Worm (Caenorhabditis elegans) whole organism, L1 larva: ENCODE measurements around the gene svh-11.

Source experiments
- C34B4.2 ChIP-seq: sonication (generic microtip); optimal IDR thresholded peaks from 2 replicates; lab custom pipeline; 2017; ENCODE audit warnings: mild to moderate bottlenecking, missing genetic modification characterization, missing compliant biosample characterization
- F16B12.6 ChIP-seq: fragments of 150-350 bp; optimal IDR thresholded peaks from 2 replicates; lab custom pipeline; 2014; ENCODE audit warnings: missing biosample characterization, missing genetic modification characterization
- Y116A8C.19 ChIP-seq: sonication (generic microtip); optimal IDR thresholded peaks from 2 replicates; lab custom pipeline; 2016; ENCODE audit warnings: missing compliant biosample characterization, missing genetic modification characterization, borderline replicate concordance
- aha-1 ChIP-seq: fragments of 150-350 bp; optimal IDR thresholded peaks from 2 replicates; lab custom pipeline; 2014; ENCODE audit warnings: missing biosample characterization, missing genetic modification characterization
- alr-1 ChIP-seq: fragments of 200-800 bp; sonication (Bioruptor generic); optimal IDR thresholded peaks from 2 replicates; lab custom pipeline; 2018; ENCODE audit warnings: borderline replicate concordance, mild to moderate bottlenecking, missing genetic modification characterization, missing compliant biosample characterization
- ceh-63 ChIP-seq: fragments of 200-800 bp; sonication (Bioruptor generic); optimal IDR thresholded peaks from 2 replicates; lab custom pipeline; 2018; ENCODE audit warnings: mild to moderate bottlenecking, missing genetic modification characterization, missing compliant biosample characterization
- ceh-8 ChIP-seq: fragments of 200-800 bp; sonication (Bioruptor generic); optimal IDR thresholded peaks from 2 replicates; lab custom pipeline; 2018; ENCODE audit warnings: mild to moderate bottlenecking, missing genetic modification characterization, moderate library complexity, missing compliant biosample characterization
- ceh-82 ChIP-seq, 3 experiments: fragments of 150-350 bp in 1 of 3; sonication (generic microtip) in 2 of 3; optimal IDR thresholded peaks; 2 replicates each; lab custom pipeline; 2014 to 2017; ENCODE audit warnings: missing biosample characterization in 3 of 3, missing genetic modification characterization in 3 of 3
- ceh-90 ChIP-seq: sonication (generic microtip); optimal IDR thresholded peaks from 2 replicates; lab custom pipeline; 2016; ENCODE audit warnings: missing genetic modification characterization, missing compliant biosample characterization
- ces-1 ChIP-seq: fragments of 150-350 bp; optimal IDR thresholded peaks from 2 replicates; lab custom pipeline; 2014; ENCODE audit warnings: missing biosample characterization, missing genetic modification reagents, missing genetic modification characterization
- efl-1 ChIP-seq, 4 experiments: fragments of 150-350 bp; optimal IDR thresholded peaks in 3 of 4; peaks in 1 of 4; 1 replicate in 1 of 4; 2 replicates in 3 of 4; lab custom pipeline; 2014; ENCODE audit warnings: missing biosample characterization in 2 of 4, missing genetic modification characterization in 2 of 4, missing genetic modification reagents in 2 of 4
- efl-3 ChIP-seq: fragments of 200-800 bp; sonication (Bioruptor generic); optimal IDR thresholded peaks from 2 replicates; lab custom pipeline; 2018; ENCODE audit warnings: mild to moderate bottlenecking, missing genetic modification characterization, missing compliant biosample characterization
- egl-27 ChIP-seq, 2 experiments: fragments of 150-350 bp in 1 of 2; sonication (generic microtip); optimal IDR thresholded peaks; 3 replicates each; lab custom pipeline; 2017 to 2018; ENCODE audit warnings: missing biosample characterization in 2 of 2, missing genetic modification characterization in 2 of 2, missing genetic modification reagents in 2 of 2
- elt-2 ChIP-seq: sonication (generic microtip); optimal IDR thresholded peaks from 2 replicates; lab custom pipeline; 2016; ENCODE audit warnings: missing genetic modification characterization, mild to moderate bottlenecking, inconsistent platforms, missing compliant biosample characterization, missing genetic modification reagents
- elt-3 ChIP-seq, 6 experiments: fragments of 150-350 bp in 1 of 6; sonication (generic microtip); optimal IDR thresholded peaks; 2 replicates each; lab custom pipeline; 2017 to 2018; ENCODE audit warnings: missing biosample characterization in 6 of 6, missing genetic modification characterization in 6 of 6, inconsistent platforms in 1 of 6
- fkh-10 ChIP-seq: sonication (generic microtip); optimal IDR thresholded peaks from 2 replicates; lab custom pipeline; 2017; ENCODE audit warnings: missing biosample characterization, missing genetic modification reagents, missing genetic modification characterization
- fkh-4 ChIP-seq: sonication (generic microtip); optimal IDR thresholded peaks from 2 replicates; lab custom pipeline; 2016; ENCODE audit warnings: missing compliant biosample characterization, missing genetic modification characterization, borderline replicate concordance
- fkh-8 ChIP-seq: sonication (generic microtip); optimal IDR thresholded peaks from 2 replicates; lab custom pipeline; 2016; ENCODE audit warnings: mild to moderate bottlenecking, missing genetic modification characterization, missing compliant biosample characterization
- grh-1 ChIP-seq: fragments of 200-800 bp; sonication (Bioruptor generic); IDR thresholded peaks from 2 replicates; pipeline ENCODE4 v1.3.6; 2022; ENCODE audit warnings: missing genetic modification reagents, missing genetic modification characterization, missing compliant biosample characterization
- hlh-17 ChIP-seq: fragments of 200-800 bp; sonication (Bioruptor generic); optimal IDR thresholded peaks from 2 replicates; lab custom pipeline; 2018; ENCODE audit warnings: missing genetic modification characterization, mild to moderate bottlenecking, missing compliant biosample characterization, moderate library complexity, borderline replicate concordance
- hlh-4 ChIP-seq: sonication (generic microtip); optimal IDR thresholded peaks from 2 replicates; lab custom pipeline; 2016; ENCODE audit warnings: mild to moderate bottlenecking, missing genetic modification characterization, missing compliant biosample characterization
- hpl-2 ChIP-seq: fragments of 150-350 bp; optimal IDR thresholded peaks from 2 replicates; lab custom pipeline; 2014; ENCODE audit warnings: missing biosample characterization, missing genetic modification reagents, missing genetic modification characterization
- jun-1 ChIP-seq: fragments of 150-350 bp; optimal IDR thresholded peaks from 2 replicates; lab custom pipeline; 2014; ENCODE audit warnings: missing biosample characterization, missing genetic modification reagents, missing genetic modification characterization
- lin-13 ChIP-seq: fragments of 150-350 bp; optimal IDR thresholded peaks from 2 replicates; lab custom pipeline; 2014; ENCODE audit warnings: missing biosample characterization, missing genetic modification reagents, missing genetic modification characterization
- lin-15B ChIP-seq: fragments of 150-350 bp; sonication (generic microtip); optimal IDR thresholded peaks from 3 replicates; lab custom pipeline; 2014; ENCODE audit warnings: missing biosample characterization, missing genetic modification characterization
- lin-35 ChIP-seq, 2 experiments: fragments of 150-350 bp; optimal IDR thresholded peaks; 2 replicates each; lab custom pipeline; 2014; ENCODE audit warnings: missing biosample characterization in 2 of 2, missing genetic modification characterization in 2 of 2, missing genetic modification reagents in 2 of 2
- lin-39 ChIP-seq: fragments of 150-350 bp; optimal IDR thresholded peaks from 2 replicates; lab custom pipeline; 2014; ENCODE audit warnings: missing biosample characterization, missing genetic modification reagents, missing genetic modification characterization
- lir-3 ChIP-seq: sonication (generic microtip); optimal IDR thresholded peaks from 2 replicates; lab custom pipeline; 2016; ENCODE audit warnings: mild to moderate bottlenecking, missing genetic modification characterization, moderate library complexity, missing compliant biosample characterization; ENCODE audit not compliant: poor library complexity
- mef-2 ChIP-seq: fragments of 150-350 bp; optimal IDR thresholded peaks from 2 replicates; lab custom pipeline; 2014; ENCODE audit warnings: missing biosample characterization, missing genetic modification characterization
- nhr-12 ChIP-seq: sonication (generic microtip); optimal IDR thresholded peaks from 2 replicates; lab custom pipeline; 2017; ENCODE audit warnings: missing biosample characterization, missing genetic modification characterization
- nhr-19 ChIP-seq: fragments of 200-800 bp; sonication (Bioruptor generic); conservative IDR thresholded peaks from 2 replicates; pipeline ENCODE4 v1.3.6; 2022; ENCODE audit warnings: missing genetic modification characterization, missing compliant biosample characterization
- nhr-237 ChIP-seq: fragments of 150-350 bp; optimal IDR thresholded peaks from 2 replicates; lab custom pipeline; 2014; ENCODE audit warnings: missing biosample characterization, missing genetic modification characterization
- nhr-28 ChIP-seq: fragments of 150-350 bp; optimal IDR thresholded peaks from 2 replicates; lab custom pipeline; 2014; ENCODE audit warnings: missing biosample characterization, missing genetic modification characterization
- nhr-47 ChIP-seq: sonication (generic microtip); optimal IDR thresholded peaks from 2 replicates; lab custom pipeline; 2016; ENCODE audit warnings: mild to moderate bottlenecking, missing genetic modification characterization, moderate library complexity, missing compliant biosample characterization
- nhr-71 ChIP-seq: sonication (generic microtip); optimal IDR thresholded peaks from 2 replicates; lab custom pipeline; 2016; ENCODE audit warnings: mild to moderate bottlenecking, missing genetic modification characterization, moderate library complexity, missing compliant biosample characterization
- nhr-76 ChIP-seq: sonication (generic microtip); optimal IDR thresholded peaks from 2 replicates; lab custom pipeline; 2017; ENCODE audit warnings: missing biosample characterization, missing genetic modification characterization
- nhr-77 ChIP-seq: fragments of 150-350 bp; optimal IDR thresholded peaks from 2 replicates; lab custom pipeline; 2014; ENCODE audit warnings: missing biosample characterization, missing genetic modification characterization
- nhr-84 ChIP-seq: sonication (generic microtip); optimal IDR thresholded peaks from 2 replicates; lab custom pipeline; 2017; ENCODE audit warnings: missing biosample characterization, missing genetic modification characterization
- nhr-90 ChIP-seq: sonication (generic microtip); optimal IDR thresholded peaks from 2 replicates; lab custom pipeline; 2016; ENCODE audit warnings: mild to moderate bottlenecking, missing genetic modification characterization, missing compliant biosample characterization; ENCODE audit not compliant: poor library complexity
- pax-3 ChIP-seq: fragments of 200-800 bp; sonication (Bioruptor generic); optimal IDR thresholded peaks from 2 replicates; lab custom pipeline; 2018; ENCODE audit warnings: mild to moderate bottlenecking, missing genetic modification characterization, moderate library complexity, missing compliant biosample characterization
- pqm-1 ChIP-seq: sonication (generic microtip); optimal IDR thresholded peaks from 3 replicates; lab custom pipeline; 2017; ENCODE audit warnings: missing biosample characterization, missing genetic modification characterization
- rnt-1 ChIP-seq: sonication (generic microtip); optimal IDR thresholded peaks from 2 replicates; lab custom pipeline; 2016; ENCODE audit warnings: mild to moderate bottlenecking, missing genetic modification characterization, moderate library complexity, missing compliant biosample characterization
- snu-23 ChIP-seq: sonication (generic microtip); optimal IDR thresholded peaks from 2 replicates; lab custom pipeline; 2016; ENCODE audit warnings: missing genetic modification characterization, missing compliant biosample characterization
- sup-37 ChIP-seq: fragments of 200-800 bp; sonication (Bioruptor generic); optimal IDR thresholded peaks from 2 replicates; lab custom pipeline; 2018; ENCODE audit warnings: mild to moderate bottlenecking, missing genetic modification characterization, missing compliant biosample characterization
- swsn-7 ChIP-seq: sonication (generic microtip); optimal IDR thresholded peaks from 2 replicates; lab custom pipeline; 2016; ENCODE audit warnings: missing genetic modification characterization, missing compliant biosample characterization
- unc-130 ChIP-seq: fragments of 150-350 bp; optimal IDR thresholded peaks from 2 replicates; lab custom pipeline; 2017; ENCODE audit warnings: missing biosample characterization, missing genetic modification characterization, inconsistent platforms
- unc-86 ChIP-seq: sonication (generic microtip); optimal IDR thresholded peaks from 2 replicates; lab custom pipeline; 2016; ENCODE audit warnings: missing genetic modification characterization, missing compliant biosample characterization
- xbp-1 ChIP-seq: sonication (generic microtip); optimal IDR thresholded peaks from 2 replicates; lab custom pipeline; 2016; ENCODE audit warnings: missing genetic modification characterization, missing compliant biosample characterization
- zag-1 ChIP-seq: fragments of 150-350 bp; optimal IDR thresholded peaks from 2 replicates; lab custom pipeline; 2014; ENCODE audit warnings: missing biosample characterization, missing genetic modification characterization
- zip-4 ChIP-seq: fragments of 200-800 bp; sonication (Bioruptor generic); optimal IDR thresholded peaks from 2 replicates; lab custom pipeline; 2018; ENCODE audit warnings: mild to moderate bottlenecking, missing genetic modification characterization, moderate library complexity, missing compliant biosample characterization
- ztf-11 ChIP-seq, 2 experiments: sonication (generic microtip); optimal IDR thresholded peaks; 2 replicates each; lab custom pipeline; 2016 to 2017; ENCODE audit warnings: missing genetic modification characterization in 2 of 2, missing biosample characterization in 1 of 2, missing compliant biosample characterization in 1 of 2
- ztf-4 ChIP-seq: fragments of 150-350 bp; optimal IDR thresholded peaks from 2 replicates; lab custom pipeline; 2014; ENCODE audit warnings: missing biosample characterization, missing genetic modification characterization

Gene svh-11

DNA sequence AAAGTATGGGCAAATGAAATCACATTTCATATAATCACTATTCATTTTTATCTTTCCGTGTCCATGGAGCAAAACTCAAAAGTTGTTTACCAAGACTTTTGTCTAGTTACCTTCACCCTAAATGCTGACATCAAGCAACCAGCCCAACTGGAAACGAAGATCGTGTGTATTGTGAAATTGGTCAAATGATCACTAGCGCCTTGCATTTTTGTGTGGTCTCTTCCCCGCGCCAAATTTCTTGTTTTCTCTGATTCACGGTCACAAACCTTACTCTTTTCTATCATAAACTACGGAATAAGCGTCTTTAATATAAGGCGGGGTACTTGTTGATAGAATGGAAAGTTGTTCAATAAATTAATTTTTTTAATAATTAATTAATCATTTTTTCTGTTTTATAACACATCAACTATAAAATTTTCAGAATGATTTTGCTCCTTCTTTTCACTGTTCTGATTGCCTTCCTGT is 43.3 kb downstream of the svh-11 start, which contains the start of gene cyp-33C7:
TSS of gene cyp-33C7 (plus strand) at position 415 of the 465 bp plus-strand sequence.
- no peak for TF ChIP-seq ztf-4
- peak in 1 of 2 experiments; percentile 29 for TF ChIP-seq efl-1 (optimal IDR thresholded peaks at IDR 0.05; lab: Kevin White, UChicago)
- TF ChIP-seq efl-1 (GFP tag; optimal IDR thresholded peaks at IDR 0.05 in 1 of 2; lab: Kevin White, UChicago) = peak in 1 of 2 experiments; percentile 52
- TF ChIP-seq aha-1 (tag; lab: Kevin White, UChicago) = no peak
- TF ChIP-seq lin-39 = no peak
- no peak for TF ChIP-seq lin-15B
- no peak for TF ChIP-seq lin-13 (GFP tag; lab: Kevin White, UChicago)
- peak in 1 of 6 experiments; percentile 37 for TF ChIP-seq elt-3 (tag; optimal IDR thresholded peaks at IDR 0.05; lab: Kevin White, UChicago)
- peak in 1 of 3 experiments; percentile 26 for TF ChIP-seq ceh-82 (tag; optimal IDR thresholded peaks at IDR 0.05; lab: Kevin White, UChicago)
- TF ChIP-seq hlh-4 (tag; lab: Kevin White, UChicago) = no peak
- no peak for TF ChIP-seq rnt-1 (tag; lab: Kevin White, UChicago)
- no peak for TF ChIP-seq nhr-19
- no peak for TF ChIP-seq zip-4
- TF ChIP-seq nhr-47 (tag; lab: Kevin White, UChicago) = no peak
- no peak for TF ChIP-seq efl-3 (GFP tag; lab: Kevin White, UChicago)
- TF ChIP-seq fkh-4 (tag; lab: Kevin White, UChicago) = no peak
- no peak for TF ChIP-seq ceh-63 (GFP tag; lab: Kevin White, UChicago)
- TF ChIP-seq hpl-2 = no peak
- TF ChIP-seq pax-3 = no peak
- TF ChIP-seq ceh-90 = no peak
- no peak for TF ChIP-seq F16B12.6 (tag; lab: Kevin White, UChicago)
- TF ChIP-seq nhr-77 (tag; lab: Kevin White, UChicago) = no peak
- peak; percentile 33 for TF ChIP-seq snu-23 (GFP tag; lab: Kevin White, UChicago)
- TF ChIP-seq sup-37 = no peak
- peak; percentile 75 for TF ChIP-seq elt-2
- TF ChIP-seq ztf-11 (tag; optimal IDR thresholded peaks at IDR 0.05; lab: Kevin White, UChicago) = no peak
- TF ChIP-seq zag-1 (tag; lab: Kevin White, UChicago) = no peak
- TF ChIP-seq nhr-84 (tag; lab: Kevin White, UChicago) = no peak
- peak; percentile 2 for TF ChIP-seq fkh-8 (tag; lab: Kevin White, UChicago)
- no peak for TF ChIP-seq unc-86 (tag; lab: Kevin White, UChicago)
- no peak for TF ChIP-seq xbp-1
- no peak for TF ChIP-seq grh-1
- no peak for TF ChIP-seq egl-27 (tag; optimal IDR thresholded peaks at IDR 0.05; lab: Kevin White, UChicago)
- TF ChIP-seq alr-1 (tag; lab: Kevin White, UChicago) = no peak
- TF ChIP-seq swsn-7 (tag; lab: Kevin White, UChicago) = no peak
- peak; percentile 36 for TF ChIP-seq nhr-90 (tag; lab: Kevin White, UChicago)
- peak; percentile 59 for TF ChIP-seq nhr-71 (tag; lab: Kevin White, UChicago)
- no peak for TF ChIP-seq ces-1 (GFP tag; lab: Kevin White, UChicago)
- no peak for TF ChIP-seq ceh-8 (GFP tag; lab: Kevin White, UChicago)
- TF ChIP-seq nhr-28 (tag; lab: Kevin White, UChicago) = no peak
- TF ChIP-seq jun-1 = peak; percentile 46
- no peak for TF ChIP-seq lir-3 (tag; lab: Kevin White, UChicago)
- TF ChIP-seq fkh-10 (GFP tag; lab: Kevin White, UChicago) = no peak
- TF ChIP-seq C34B4.2 (tag; lab: Kevin White, UChicago) = no peak
- TF ChIP-seq nhr-76 = no peak
- TF ChIP-seq unc-130 (tag; lab: Kevin White, UChicago) = no peak
- TF ChIP-seq lin-35 (GFP tag; optimal IDR thresholded peaks at IDR 0.05; lab: Kevin White, UChicago) = peak in 1 of 2 experiments; percentile 75
- TF ChIP-seq nhr-237 (tag; lab: Kevin White, UChicago) = no peak
- TF ChIP-seq Y116A8C.19 (tag; lab: Kevin White, UChicago) = no peak
- TF ChIP-seq hlh-17 (GFP tag; lab: Kevin White, UChicago) = no peak
- TF ChIP-seq mef-2 (tag; lab: Kevin White, UChicago) = no peak
- no peak for TF ChIP-seq nhr-12 (tag; lab: Kevin White, UChicago)
- no peak for TF ChIP-seq pqm-1 (tag; lab: Kevin White, UChicago)
